Worm (Caenorhabditis elegans): ENCODE measurements around the gene M153.5.

ce11 chrX:12121285-12121684 is 22.5 kb upstream of the M153.5 start, which contains the start of gene lgc-17:
- TF ChIP-seq dao-5 (tag; optimal IDR thresholded peaks at IDR 0.05), result no peak
- no peak for TF ChIP-seq him-1 (tag; optimal IDR thresholded peaks at IDR 0.05)
- TF ChIP-seq W03F9.2 (tag; optimal IDR thresholded peaks at IDR 0.05), result no peak
